Worm (Caenorhabditis elegans): ENCODE measurements around the gene C29A12.1.

C29A12.1 gene

ce11 chrV:10807862-10808327 lies 5.4 kb downstream of the C29A12.1 start, which contains the start of gene plrg-1:
plrg-1 (minus strand) TSS chrV:10807912.
- peak; percentile 68; the same call in 1 of the 2 replicates for TF ChIP-seq attf-6 (GFP tag; IDR thresholded peaks at IDR 0.05)
- no peak for TF ChIP-seq nhr-27 (tag; optimal IDR thresholded peaks at IDR 0.05)
- peak; percentile 94 for TF ChIP-seq D2030.7 (GFP tag; IDR thresholded peaks at IDR 0.05)
- no peak for TF ChIP-seq B0261.1 (tag; optimal IDR thresholded peaks at IDR 0.05)
- TF ChIP-seq tlf-1 (GFP tag; optimal IDR thresholded peaks at IDR 0.05): peak; percentile 85
- peak; percentile 60; the same call in 1 of the 2 replicates for TF ChIP-seq egrh-3 (GFP tag; IDR thresholded peaks at IDR 0.05)
- 0 out of 2 replicates have a peak, but pooled peaks have one; percentile 74 for TF ChIP-seq cebp-2 (GFP tag; IDR thresholded peaks at IDR 0.05)
- no peak for TF ChIP-seq ceh-79 (tag; optimal IDR thresholded peaks at IDR 0.05)
- no peak for TF ChIP-seq nhr-120 (GFP tag; IDR thresholded peaks at IDR 0.05)
- peak; percentile 68 for TF ChIP-seq F49E8.2 (tag; optimal IDR thresholded peaks at IDR 0.05; ENCODE audit: insufficient read depth)
- TF ChIP-seq sptf-2 (GFP tag; optimal IDR thresholded peaks at IDR 0.05): no peak
- TF ChIP-seq rpc-1 (optimal IDR thresholded peaks at IDR 0.05): peak; percentile 47
- no peak for TF ChIP-seq rpc-1 (tag; optimal IDR thresholded peaks at IDR 0.05)
- no peak for TF ChIP-seq aptf-3 (GFP tag; IDR thresholded peaks at IDR 0.05)
- peak; percentile 35 for TF ChIP-seq snpc-4 (GFP tag; optimal IDR thresholded peaks at IDR 0.05)
- TF ChIP-seq snpc-4 (tag; optimal IDR thresholded peaks at IDR 0.05): peak; percentile 35 to 72 (median 70)
- TF ChIP-seq Y79H2A.3 (GFP tag; conservative IDR thresholded peaks at IDR 0.05): 0 out of 2 replicates have a peak, but pooled peaks have one; percentile 74
- TF ChIP-seq B0336.3 (GFP tag; IDR thresholded peaks at IDR 0.05): peak; percentile 84
- no peak for TF ChIP-seq akir-1 (GFP tag; optimal IDR thresholded peaks at IDR 0.05)
- peak; percentile 82 for TF ChIP-seq ztf-28 (GFP tag; IDR thresholded peaks at IDR 0.05)
- no peak for TF ChIP-seq bed-2 (GFP tag; IDR thresholded peaks at IDR 0.05)
- TF ChIP-seq bed-1 (GFP tag; IDR thresholded peaks at IDR 0.05): no peak
- TF ChIP-seq ztf-22 (GFP tag; optimal IDR thresholded peaks at IDR 0.05): no peak
- TF ChIP-seq F37B4.10 (GFP tag; IDR thresholded peaks at IDR 0.05): 0 out of 2 replicates have a peak, but pooled peaks have one; percentile 66
- TF ChIP-seq ccch-3 (GFP tag; optimal IDR thresholded peaks at IDR 0.05): no peak
- TF ChIP-seq C17E4.6 (GFP tag; IDR thresholded peaks at IDR 0.05): peak; percentile 19; the same call in 1 of the 2 replicates
- TF ChIP-seq cebp-1 (GFP tag; IDR thresholded peaks at IDR 0.05): peak; percentile 99
- peak; percentile 99 for TF ChIP-seq cebp-1 (tag; optimal IDR thresholded peaks at IDR 0.05)
- TF ChIP-seq snpc-3.4 (tag; optimal IDR thresholded peaks at IDR 0.05): peak; percentile 73
- no peak for TF ChIP-seq sdz-38 (tag; optimal IDR thresholded peaks at IDR 0.05)
- TF ChIP-seq let-526 (GFP tag; IDR thresholded peaks at IDR 0.05): no peak
- TF ChIP-seq madf-8 (GFP tag; conservative IDR thresholded peaks at IDR 0.05): peak; percentile 48; the same call in 1 of the 2 replicates
- peak; percentile 45 for TF ChIP-seq K12H6.12 (tag; optimal IDR thresholded peaks at IDR 0.05)
- peak; percentile 74 for TF ChIP-seq lsl-1 (GFP tag; optimal IDR thresholded peaks at IDR 0.05)
- TF ChIP-seq nhr-80 (tag; optimal IDR thresholded peaks at IDR 0.05): peak; percentile 91
- peak; percentile 89 for TF ChIP-seq madf-3 (GFP tag; IDR thresholded peaks at IDR 0.05)
- TF ChIP-seq ceh-100 (GFP tag; IDR thresholded peaks at IDR 0.05): peak; percentile 88
- peak; percentile 93 for TF ChIP-seq rcor-1 (GFP tag; IDR thresholded peaks at IDR 0.05)
- 0 out of 2 replicates have a peak, but pooled peaks have one; percentile 34 for TF ChIP-seq ceh-40 (GFP tag; IDR thresholded peaks at IDR 0.05)
- TF ChIP-seq die-1 (tag; optimal IDR thresholded peaks at IDR 0.05): peak; percentile 43
- TF ChIP-seq snpc-1.3 (tag; optimal IDR thresholded peaks at IDR 0.05; ENCODE audit: insufficient read depth): peak; percentile 82
- no peak; the same call in 1 of the 2 replicates for TF ChIP-seq aptf-2 (GFP tag; conservative IDR thresholded peaks at IDR 0.05)
- TF ChIP-seq hlh-26 (GFP tag; conservative IDR thresholded peaks at IDR 0.05): no peak
- TF ChIP-seq B0035.1 (tag; optimal IDR thresholded peaks at IDR 0.05): no peak
- TF ChIP-seq F39B2.1 (GFP tag; IDR thresholded peaks at IDR 0.05): no peak
- TF ChIP-seq mxl-1 (tag; optimal IDR thresholded peaks at IDR 0.05): no peak
- TF ChIP-seq ztf-18 (tag; optimal IDR thresholded peaks at IDR 0.05): peak; percentile 73
- peak; percentile 95 for TF ChIP-seq egl-44 (GFP tag; IDR thresholded peaks at IDR 0.05)
- peak; percentile 85 for TF ChIP-seq Y53G8AR.9 (GFP tag; conservative IDR thresholded peaks at IDR 0.05)

All from whole organism, young adult.